Fruit fly (Drosophila melanogaster): ENCODE measurements around the gene GATAd.

Gene GATAd

dm6 chr2L:10342471-10342870, 8.9 kb downstream of the GATAd start, which contains the start of gene Sps2 (continued):
- TF ChIP-seq Ada2b (GFP tag; IDR thresholded peaks at IDR 0.05) (no peak), BtbVII (GFP tag; optimal IDR thresholded peaks at IDR 0.05) (no peak), CG14441 (GFP tag; IDR thresholded peaks at IDR 0.05) (peak; percentile 37; the same call in 1 of the 2 replicates), E2f2 (GFP tag; IDR thresholded peaks at IDR 0.05) (peak; percentile 46; the same call in 1 of the 2 replicates), unpg (GFP tag; optimal IDR thresholded peaks at IDR 0.05) (no peak), slbo (GFP tag; IDR thresholded peaks at IDR 0.05) (no peak; the same call in 1 of the 2 replicates), zen (tag; optimal IDR thresholded peaks at IDR 0.05) (no peak), nerfin-2 (GFP tag; IDR thresholded peaks at IDR 0.05; ENCODE audit: partially characterized antibody) (no peak), onecut (GFP tag; IDR thresholded peaks at IDR 0.05) (no peak), CG6791 (GFP tag; IDR thresholded peaks at IDR 0.05; ENCODE audit: partially characterized antibody) (peak; percentile 83), CG2116 (GFP tag; optimal IDR thresholded peaks at IDR 0.05) (peak; percentile 24), kah (GFP tag; optimal IDR thresholded peaks at IDR 0.05) (no peak), CG7745 (tag; optimal IDR thresholded peaks at IDR 0.05) (no peak), CG10462 (GFP tag; optimal IDR thresholded peaks at IDR 0.05) (no peak), wdn (GFP tag; IDR thresholded peaks at IDR 0.05) (no peak), CG10267 (tag; optimal IDR thresholded peaks at IDR 0.05) (peak; percentile 19), CG1603 (tag; optimal IDR thresholded peaks at IDR 0.05) (peak; percentile 35), NFAT (GFP tag; IDR thresholded peaks at IDR 0.05) (no peak; the same call in 1 of the 2 replicates), Bgb (GFP tag; IDR thresholded peaks at IDR 0.05; ENCODE audit: partially characterized antibody) (peak; percentile 59; the same call in 1 of the 2 replicates), nau (GFP tag; optimal IDR thresholded peaks at IDR 0.05) (no peak), CG4854 (GFP tag; optimal IDR thresholded peaks at IDR 0.05) (no peak), CG10959 (GFP tag; IDR thresholded peaks at IDR 0.05) (no peak), CG8388 (GFP tag; optimal IDR thresholded peaks at IDR 0.05) (peak; percentile 51), ranshi (GFP tag; IDR thresholded peaks at IDR 0.05) (no peak), CG18619 (GFP tag; optimal IDR thresholded peaks at IDR 0.05) (no peak), CG6854 (GFP tag; optimal IDR thresholded peaks at IDR 0.05) (no peak), ap (GFP tag; IDR thresholded peaks at IDR 0.05) (no peak), MESR4 (GFP tag; optimal IDR thresholded peaks at IDR 0.05) (peak; percentile 10), CG9727 (GFP tag; optimal IDR thresholded peaks at IDR 0.05) (peak; percentile 33), br (optimal IDR thresholded peaks at IDR 0.05) (no peak), CG15479 (GFP tag; optimal IDR thresholded peaks at IDR 0.05) (no peak), Pdp1 (GFP tag; optimal IDR thresholded peaks at IDR 0.05) (peak in 1 of 2 experiments; percentile 27), CG1832 (GFP tag; optimal IDR thresholded peaks at IDR 0.05) (no peak), CG7987 (GFP tag; optimal IDR thresholded peaks at IDR 0.05) (no peak), Atf6 (GFP tag; IDR thresholded peaks at IDR 0.05) (no peak), vfl (GFP tag; optimal IDR thresholded peaks at IDR 0.05) (no peak), pzg (GFP tag; optimal IDR thresholded peaks at IDR 0.05) (peak; percentile 54), ato (GFP tag; IDR thresholded peaks at IDR 0.05; ENCODE audit: partially characterized antibody) (peak; percentile 51; the same call in 1 of the 2 replicates), chif (GFP tag; optimal IDR thresholded peaks at IDR 0.05) (no peak), insv (GFP tag; optimal IDR thresholded peaks at IDR 0.05) (no peak), CG12942 (GFP tag; optimal IDR thresholded peaks at IDR 0.05) (no peak)

Data from whole organism, embryonic.